Fruit fly (Drosophila melanogaster) whole organism, wandering third instar larva: ENCODE data around the gene CG17237.

ENCODE experiments used
- CG32264 ChIP-seq: fragments of 200-800 bp; sonication (Bioruptor generic); optimal IDR thresholded peaks from 2 replicates; lab custom pipeline; 2016; ENCODE audit warnings: missing biosample characterization, missing genetic modification characterization
- CG9705 ChIP-seq: fragments of 200-800 bp; sonication (Bioruptor generic); optimal IDR thresholded peaks from 2 replicates; lab custom pipeline; 2018; ENCODE audit warnings: missing biosample characterization, mild to moderate bottlenecking, missing genetic modification characterization
- Dfd ChIP-seq: fragments of >200 bp; optimal IDR thresholded peaks from 2 replicates; lab custom pipeline; 2017; ENCODE audit warnings: missing biosample characterization, missing genetic modification characterization
- Hr83 ChIP-seq: fragments of 200-300 bp; sonication (Bioruptor generic); optimal IDR thresholded peaks from 2 replicates; lab custom pipeline; 2016; ENCODE audit warnings: missing biosample characterization, mild to moderate bottlenecking, missing genetic modification characterization, moderate library complexity; ENCODE audit not compliant: poor library complexity, severe bottlenecking
- Mio ChIP-seq: sonication (Bioruptor generic); optimal IDR thresholded peaks from 2 replicates; lab custom pipeline; 2016; ENCODE audit warnings: missing biosample characterization, missing genetic modification characterization
- OdsH ChIP-seq: fragments of 200-800 bp; sonication (Bioruptor generic); optimal IDR thresholded peaks from 2 replicates; lab custom pipeline; 2016; ENCODE audit warnings: missing biosample characterization, mild to moderate bottlenecking, missing genetic modification characterization
- Rel ChIP-seq, 2 experiments: fragments of 200-800 bp; sonication (Bioruptor generic) in 1 of 2; optimal IDR thresholded peaks; 2 replicates in 1 of 2; 3 replicates in 1 of 2; lab custom pipeline; 2016 to 2019; ENCODE audit warnings: mild to moderate bottlenecking in 2 of 2, missing biosample characterization in 2 of 2, missing genetic modification characterization in 2 of 2, moderate library complexity in 1 of 2
- Vsx2 ChIP-seq: fragments of 200-300, 225-300 bp; sonication (Bioruptor generic); optimal IDR thresholded peaks from 2 replicates; lab custom pipeline; 2018; ENCODE audit warnings: missing biosample characterization, missing genetic modification characterization; ENCODE audit not compliant: partially characterized antibody
- brk ChIP-seq: fragments of 200-800 bp; sonication (Bioruptor generic); optimal IDR thresholded peaks from 2 replicates; lab custom pipeline; 2016; ENCODE audit warnings: missing biosample characterization, mild to moderate bottlenecking, missing genetic modification characterization
- dl ChIP-seq, 2 experiments: fragments of 175-275, 200-275 bp in 1 of 2; fragments of 200-275 bp in 1 of 2; sonication (Bioruptor generic); optimal IDR thresholded peaks; lab custom pipeline; 2018; ENCODE audit warnings: mild to moderate bottlenecking in 2 of 2, missing biosample characterization in 2 of 2, missing genetic modification characterization in 2 of 2, moderate library complexity in 2 of 2; ENCODE audit not compliant: partially characterized antibody in 2 of 2, insufficient read depth in 1 of 2
- jim ChIP-seq: fragments of 175-275, 200-325 bp; sonication (Bioruptor generic); optimal IDR thresholded peaks from 2 replicates; lab custom pipeline; 2016; ENCODE audit warnings: missing biosample characterization, mild to moderate bottlenecking, missing genetic modification characterization
- lola ChIP-seq: fragments of >200 bp; optimal IDR thresholded peaks from 2 replicates; lab custom pipeline; 2017; ENCODE audit warnings: missing biosample characterization, missing genetic modification characterization
- pan ChIP-seq: fragments of >200 bp; optimal IDR thresholded peaks from 2 replicates; lab custom pipeline; 2017
- psq ChIP-seq: fragments of 200-800 bp; sonication (Bioruptor generic); optimal IDR thresholded peaks from 3 replicates; lab custom pipeline; 2017; ENCODE audit warnings: missing biosample characterization, mild to moderate bottlenecking, missing genetic modification characterization, moderate library complexity
- rgr ChIP-seq: fragments of 200-800 bp; sonication (Bioruptor generic); optimal IDR thresholded peaks from 3 replicates; lab custom pipeline; 2016; ENCODE audit warnings: missing biosample characterization, mild to moderate bottlenecking, missing genetic modification characterization
- sv ChIP-seq: fragments of 200-800 bp; sonication (Bioruptor generic); optimal IDR thresholded peaks from 3 replicates; lab custom pipeline; 2016; ENCODE audit warnings: missing biosample characterization, missing genetic modification characterization
- usp ChIP-seq: fragments of >200 bp; optimal IDR thresholded peaks from 2 replicates; lab custom pipeline; 2017; ENCODE audit warnings: missing biosample characterization, missing genetic modification characterization

CG17237 gene

dm6 chr2L:2240493-2240892 lies 48.7 kb downstream of the CG17237 start, which contains the start of gene Tengl1:
Gene Tengl1, minus strand, starts transcription at chr2L:2240593.
- TF ChIP-seq dl (GFP tag; optimal IDR thresholded peaks at IDR 0.05; lab: Kevin White, UChicago; ENCODE audit: insufficient read depth in 1 of 2, partially characterized antibody in 2 of 2) (no peak), sv (GFP tag; lab: Kevin White, UChicago) (no peak), brk (GFP tag; lab: Kevin White, UChicago) (no peak)

- TF ChIP-seq CG9705 (GFP tag; lab: Kevin White, UChicago) = no peak
- no peak for TF ChIP-seq lola (GFP tag; lab: Kevin White, UChicago)
- no peak for TF ChIP-seq Vsx2 (GFP tag; lab: Kevin White, UChicago)
- no peak for TF ChIP-seq Mio
- TF ChIP-seq pan (lab: Kevin White, UChicago) = no peak
- no peak for TF ChIP-seq Rel (GFP tag; optimal IDR thresholded peaks at IDR 0.05; lab: Kevin White, UChicago)
- TF ChIP-seq Rel (tag; optimal IDR thresholded peaks at IDR 0.05; lab: Kevin White, UChicago) = no peak
- no peak for TF ChIP-seq OdsH
- no peak for TF ChIP-seq jim (GFP tag; lab: Kevin White, UChicago)
- TF ChIP-seq CG32264 (GFP tag; lab: Kevin White, UChicago) = no peak
- TF ChIP-seq Hr83 (GFP tag; lab: Kevin White, UChicago) = no peak
- no peak for TF ChIP-seq Dfd (GFP tag; lab: Kevin White, UChicago)
- TF ChIP-seq usp = no peak
- TF ChIP-seq rgr (GFP tag; lab: Kevin White, UChicago) = no peak
- TF ChIP-seq psq (GFP tag; lab: Kevin White, UChicago) = no peak
Observed at dm6 chr2L:2239284-2239683, 49.9 kb downstream of the CG17237 start, which contains the start of gene Tengl2. Gene Tengl2, minus strand, starts transcription at chr2L:2239384.
